Fruit fly (Drosophila melanogaster) whole organism, embryonic: ENCODE results near the gene qm.
A peak's percentile ranks its signal among the peaks of the same experiment; 100 is the strongest.

Source experiments
- Atf-2 ChIP-seq: fragments of 200-800 bp; sonication (Bioruptor generic); optimal IDR thresholded peaks from 2 replicates; lab custom pipeline; 2016; ENCODE audit warnings: missing biosample characterization, missing genetic modification characterization
- CG10209 ChIP-seq: fragments of 200-800 bp; sonication (Bioruptor generic); optimal IDR thresholded peaks from 3 replicates; lab custom pipeline; 2017; ENCODE audit warnings: missing biosample characterization, mild to moderate bottlenecking, missing genetic modification characterization, missing genetic modification reagents
- CG10462 ChIP-seq: fragments of 200-800 bp; sonication (Bioruptor generic); optimal IDR thresholded peaks from 2 replicates; lab custom pipeline; 2016; ENCODE audit warnings: missing biosample characterization, missing genetic modification characterization
- CG11695 ChIP-seq: fragments of 200-800 bp; sonication (Bioruptor generic); IDR thresholded peaks from 3 replicates; pipeline ENCODE4 v1.3.6; 2022; ENCODE audit warnings: missing biosample characterization, missing genetic modification characterization
- CG12155 ChIP-seq: fragments of 200-800 bp; sonication (Bioruptor generic); optimal IDR thresholded peaks from 3 replicates; lab custom pipeline; 2016; ENCODE audit warnings: missing biosample characterization, missing genetic modification characterization
- CG1529 ChIP-seq: fragments of 200-800 bp; sonication (Bioruptor generic); optimal IDR thresholded peaks from 3 replicates; lab custom pipeline; 2018; ENCODE audit warnings: missing biosample characterization, missing genetic modification characterization
- CG15514 ChIP-seq: fragments of 200-800 bp; sonication (Bioruptor generic); optimal IDR thresholded peaks from 3 replicates; lab custom pipeline; 2017; ENCODE audit warnings: missing biosample characterization, missing genetic modification characterization, mild to moderate bottlenecking, moderate library complexity, missing genetic modification reagents
- CG1647 ChIP-seq: fragments of 200-800 bp; sonication (Bioruptor generic); optimal IDR thresholded peaks from 3 replicates; lab custom pipeline; 2016; ENCODE audit warnings: missing biosample characterization, missing genetic modification characterization
- CG17359 ChIP-seq: fragments of 200-800 bp; sonication (Bioruptor generic); optimal IDR thresholded peaks from 3 replicates; lab custom pipeline; 2018; ENCODE audit warnings: missing biosample characterization, mild to moderate bottlenecking, missing genetic modification characterization, moderate library complexity
- CG2202 ChIP-seq: fragments of 200-800 bp; sonication (Bioruptor generic); optimal IDR thresholded peaks from 2 replicates; lab custom pipeline; 2018; ENCODE audit warnings: missing biosample characterization, mild to moderate bottlenecking, missing genetic modification characterization
- CG2712 ChIP-seq: fragments of 200-800 bp; optimal IDR thresholded peaks from 3 replicates; lab custom pipeline; 2019; ENCODE audit warnings: missing biosample characterization, mild to moderate bottlenecking, missing genetic modification characterization, moderate library complexity
- CG2875 ChIP-seq: fragments of 200-800 bp; sonication (Bioruptor generic); optimal IDR thresholded peaks from 2 replicates; lab custom pipeline; 2017; ENCODE audit warnings: missing biosample characterization, mild to moderate bottlenecking, missing genetic modification characterization, missing genetic modification reagents
- CG31388 ChIP-seq: fragments of 200-800 bp; sonication (Bioruptor generic); optimal IDR thresholded peaks from 2 replicates; lab custom pipeline; 2016; ENCODE audit warnings: missing biosample characterization, missing genetic modification characterization
- CG34376 ChIP-seq: fragments of 200-800 bp; sonication (Bioruptor generic); optimal IDR thresholded peaks from 2 replicates; lab custom pipeline; 2018; ENCODE audit warnings: missing biosample characterization, mild to moderate bottlenecking, missing genetic modification characterization
- CG3995 ChIP-seq: fragments of 200-800 bp; sonication (Bioruptor generic); optimal IDR thresholded peaks from 3 replicates; lab custom pipeline; 2016; ENCODE audit warnings: missing biosample characterization, missing genetic modification characterization
- CG4730 ChIP-seq: fragments of 200-800 bp; sonication (Bioruptor generic); IDR thresholded peaks from 2 replicates; pipeline ENCODE4 v1.3.6; 2022; ENCODE audit warnings: missing biosample characterization, missing genetic modification characterization
- CG7786 ChIP-seq: fragments of 200-800 bp; sonication (Bioruptor generic); optimal IDR thresholded peaks from 2 replicates; lab custom pipeline; 2016; ENCODE audit warnings: missing biosample characterization, missing genetic modification characterization
- CG8359 ChIP-seq: fragments of 200-800 bp; sonication (Bioruptor generic); optimal IDR thresholded peaks from 2 replicates; lab custom pipeline; 2017; ENCODE audit warnings: missing biosample characterization, mild to moderate bottlenecking, missing genetic modification characterization, borderline replicate concordance
- Deaf1 ChIP-seq: fragments of 200-800 bp; optimal IDR thresholded peaks from 3 replicates; lab custom pipeline; 2019; ENCODE audit warnings: missing biosample characterization, mild to moderate bottlenecking, missing genetic modification characterization, moderate library complexity
- Dfd ChIP-seq, 2 experiments: fragments of >200 bp; optimal IDR thresholded peaks; 2 replicates each; lab custom pipeline; 2017; ENCODE audit warnings: missing biosample characterization in 2 of 2, missing genetic modification characterization in 2 of 2
- Dp ChIP-seq: fragments of 200-800 bp; sonication (Bioruptor generic); optimal IDR thresholded peaks from 2 replicates; lab custom pipeline; 2018; ENCODE audit warnings: missing biosample characterization, mild to moderate bottlenecking, missing genetic modification characterization, moderate library complexity
- Dref ChIP-seq: fragments of 200-800 bp; sonication (Bioruptor generic); IDR thresholded peaks from 2 replicates; pipeline ENCODE4 v1.3.6; 2022; ENCODE audit warnings: missing biosample characterization, missing genetic modification characterization
- Fer3 ChIP-seq: fragments of 200-800 bp; sonication (Bioruptor generic); optimal IDR thresholded peaks from 2 replicates; lab custom pipeline; 2018; ENCODE audit warnings: missing biosample characterization, mild to moderate bottlenecking, missing genetic modification characterization, moderate library complexity
- Gug ChIP-seq: fragments of 200-800 bp; sonication (Bioruptor generic); IDR thresholded peaks from 4 replicates; pipeline ENCODE4 v1.3.6; 2022; ENCODE audit warnings: missing biosample characterization, missing genetic modification characterization
- HLHmδ ChIP-seq: fragments of 200-800 bp; sonication (Bioruptor generic); optimal IDR thresholded peaks from 2 replicates; lab custom pipeline; 2018; ENCODE audit warnings: missing biosample characterization, mild to moderate bottlenecking, missing genetic modification characterization, moderate library complexity
- Hey ChIP-seq: fragments of 200-800 bp; sonication (Bioruptor generic); optimal IDR thresholded peaks from 3 replicates; lab custom pipeline; 2018; ENCODE audit warnings: missing biosample characterization, mild to moderate bottlenecking, missing genetic modification characterization
- Hmr ChIP-seq: fragments of 200-800 bp; sonication (Bioruptor generic); optimal IDR thresholded peaks from 3 replicates; lab custom pipeline; 2017; ENCODE audit warnings: mild to moderate bottlenecking, missing biosample characterization, missing genetic modification reagents, missing genetic modification characterization
- NK7.1 ChIP-seq: fragments of 200-800 bp; sonication (Bioruptor generic); optimal IDR thresholded peaks from 3 replicates; lab custom pipeline; 2016; ENCODE audit warnings: missing biosample characterization, missing genetic modification characterization
- Nf-YA ChIP-seq: fragments of 200-800 bp; sonication (Bioruptor generic); IDR thresholded peaks from 2 replicates; pipeline ENCODE4 v1.3.6; 2022; ENCODE audit warnings: missing biosample characterization, missing genetic modification characterization
- Oli ChIP-seq: fragments of 200-800 bp; sonication (Bioruptor generic); optimal IDR thresholded peaks from 2 replicates; lab custom pipeline; 2018; ENCODE audit warnings: missing biosample characterization, mild to moderate bottlenecking, missing genetic modification characterization, moderate library complexity
- Ravus ChIP-seq: fragments of 200-800 bp; sonication (Bioruptor generic); IDR thresholded peaks from 2 replicates; pipeline ENCODE4 v1.3.6; 2022; ENCODE audit warnings: missing biosample characterization, missing genetic modification characterization
- Six4 ChIP-seq: fragments of 200-800 bp; sonication (Bioruptor generic); optimal IDR thresholded peaks from 2 replicates; lab custom pipeline; 2016; ENCODE audit warnings: missing biosample characterization, missing genetic modification characterization
- amos ChIP-seq: fragments of 200-800 bp; sonication (Bioruptor generic); IDR thresholded peaks from 2 replicates; pipeline ENCODE4 v1.3.6; 2022; ENCODE audit warnings: missing biosample characterization, missing genetic modification characterization; ENCODE audit not compliant: partially characterized antibody
- bcd ChIP-seq: fragments of 200-800 bp; sonication (Bioruptor generic); optimal IDR thresholded peaks from 2 replicates; lab custom pipeline; 2017; ENCODE audit warnings: missing biosample characterization, mild to moderate bottlenecking, missing genetic modification characterization
- btn ChIP-seq: fragments of 200-800 bp; sonication (Bioruptor generic); optimal IDR thresholded peaks from 2 replicates; lab custom pipeline; 2016; ENCODE audit warnings: missing biosample characterization, missing genetic modification characterization
- cato ChIP-seq: fragments of 200-800 bp; sonication (Bioruptor generic); optimal IDR thresholded peaks from 2 replicates; lab custom pipeline; 2016; ENCODE audit warnings: missing biosample characterization, missing genetic modification characterization, borderline replicate concordance
- dimm ChIP-seq: fragments of 200-800 bp; sonication (Bioruptor generic); IDR thresholded peaks from 2 replicates; pipeline ENCODE4 v1.3.6; 2022; ENCODE audit warnings: missing biosample characterization, missing genetic modification characterization
- dmrt99B ChIP-seq: fragments of 200-800 bp; sonication (Bioruptor generic); optimal IDR thresholded peaks from 2 replicates; lab custom pipeline; 2018; ENCODE audit warnings: missing biosample characterization, mild to moderate bottlenecking, missing genetic modification characterization, moderate library complexity
- eyg ChIP-seq: fragments of 200-800 bp; sonication (Bioruptor generic); optimal IDR thresholded peaks from 3 replicates; lab custom pipeline; 2016; ENCODE audit warnings: missing biosample characterization, missing genetic modification characterization
- fd64A ChIP-seq: fragments of 200-800 bp; sonication (Bioruptor generic); optimal IDR thresholded peaks from 3 replicates; lab custom pipeline; 2018; ENCODE audit warnings: missing biosample characterization, mild to moderate bottlenecking, missing genetic modification characterization
- gsb ChIP-seq: fragments of 200-800 bp; sonication (Bioruptor generic); IDR thresholded peaks from 2 replicates; pipeline ENCODE4 v1.3.6; 2022; ENCODE audit warnings: missing biosample characterization, missing genetic modification characterization
- gsb-n ChIP-seq: fragments of 200-800 bp; sonication (Bioruptor generic); optimal IDR thresholded peaks from 3 replicates; lab custom pipeline; 2018; ENCODE audit warnings: missing biosample characterization, mild to moderate bottlenecking, missing genetic modification characterization
- h ChIP-seq: fragments of >200 bp; optimal IDR thresholded peaks from 2 replicates; lab custom pipeline; 2017
- mirr ChIP-seq: fragments of 200-800 bp; sonication (Bioruptor generic); optimal IDR thresholded peaks from 3 replicates; lab custom pipeline; 2018; ENCODE audit warnings: missing biosample characterization, mild to moderate bottlenecking, missing genetic modification characterization
- nmo ChIP-seq: fragments of 200-800 bp; sonication (Bioruptor generic); optimal IDR thresholded peaks from 2 replicates; lab custom pipeline; 2018; ENCODE audit warnings: missing biosample characterization, mild to moderate bottlenecking, missing genetic modification characterization, moderate library complexity
- nom ChIP-seq: fragments of 200-800 bp; sonication (Bioruptor generic); optimal IDR thresholded peaks from 2 replicates; lab custom pipeline; 2017; ENCODE audit warnings: missing biosample characterization, missing genetic modification characterization, mild to moderate bottlenecking, moderate library complexity, missing genetic modification reagents
- oc ChIP-seq: fragments of 200-800 bp; sonication (Bioruptor generic); optimal IDR thresholded peaks from 2 replicates; lab custom pipeline; 2018; ENCODE audit warnings: missing biosample characterization, mild to moderate bottlenecking, missing genetic modification characterization, moderate library complexity
- pros ChIP-seq: fragments of 200-800 bp; sonication (Bioruptor generic); optimal IDR thresholded peaks from 3 replicates; lab custom pipeline; 2019; ENCODE audit warnings: missing biosample characterization, mild to moderate bottlenecking, missing genetic modification characterization, moderate library complexity
- stc ChIP-seq: fragments of 200-800 bp; sonication (Bioruptor generic); IDR thresholded peaks from 2 replicates; pipeline ENCODE4 v1.3.6; 2022; ENCODE audit warnings: missing biosample characterization, missing genetic modification characterization
- trh ChIP-seq: fragments of 200-800 bp; sonication (Bioruptor generic); optimal IDR thresholded peaks from 2 replicates; lab custom pipeline; 2016; ENCODE audit warnings: missing biosample characterization, missing genetic modification characterization
- zfh2 ChIP-seq: fragments of 200-800 bp; sonication (Bioruptor generic); optimal IDR thresholded peaks from 2 replicates; lab custom pipeline; 2016; ENCODE audit warnings: missing biosample characterization, missing genetic modification characterization

Gene qm

dm6 chr3L:7359827-7360323 is 11.8 kb downstream of the qm start, which contains the start of gene pst (continued):
- TF ChIP-seq mirr (GFP tag; lab: Kevin White, UChicago), result peak; percentile 44
- TF ChIP-seq CG1529, result no peak
- TF ChIP-seq nmo, result no peak
- peak; percentile 60 for TF ChIP-seq Hmr
- TF ChIP-seq CG1647 (GFP tag; lab: Kevin White, UChicago), result no peak
- no peak for TF ChIP-seq Hey
- TF ChIP-seq CG10209 (GFP tag; lab: Kevin White, UChicago), result no peak
- TF ChIP-seq Gug (GFP tag; lab: Robert Waterston, UW), result no peak
- no peak for TF ChIP-seq CG4730 (GFP tag; lab: Robert Waterston, UW)
- no peak for TF ChIP-seq CG17359 (tag; lab: Kevin White, UChicago)
- TF ChIP-seq CG8359 (GFP tag; lab: Kevin White, UChicago), result no peak
- no peak for TF ChIP-seq CG15514 (GFP tag; lab: Kevin White, UChicago)
- TF ChIP-seq oc, result peak; percentile 45
- 0 out of 3 replicates have a peak, but pooled peaks have one; percentile 29 for TF ChIP-seq CG11695
- TF ChIP-seq fd64A (GFP tag; lab: Kevin White, UChicago), result no peak
- no peak for TF ChIP-seq Deaf1 (tag; lab: Kevin White, UChicago)
- TF ChIP-seq eyg (GFP tag; lab: Kevin White, UChicago), result no peak
- TF ChIP-seq Six4 (GFP tag; lab: Kevin White, UChicago), result no peak
- TF ChIP-seq Ravus, result no peak
- TF ChIP-seq dimm, result no peak
- TF ChIP-seq CG31388 (GFP tag; lab: Kevin White, UChicago), result no peak
- TF ChIP-seq CG3995 (GFP tag; lab: Kevin White, UChicago), result no peak
- no peak for TF ChIP-seq cato (GFP tag; lab: Kevin White, UChicago)
- TF ChIP-seq amos, result peak; percentile 40; the same call in 1 of the 2 replicates
- peak; percentile 14 for TF ChIP-seq Atf-2
- TF ChIP-seq bcd (GFP tag; lab: Kevin White, UChicago), result no peak
- TF ChIP-seq CG2202 (tag; lab: Kevin White, UChicago), result no peak
- peak; percentile 44 for TF ChIP-seq Dp (GFP tag; lab: Kevin White, UChicago)
- TF ChIP-seq btn (GFP tag; lab: Kevin White, UChicago), result no peak
- TF ChIP-seq CG12155 (GFP tag; lab: Kevin White, UChicago), result peak; percentile 96
- no peak for TF ChIP-seq Dfd (GFP tag; optimal IDR thresholded peaks at IDR 0.05; lab: Kevin White, UChicago)
- TF ChIP-seq dmrt99B (tag; lab: Kevin White, UChicago), result no peak
- no peak for TF ChIP-seq CG10462
- TF ChIP-seq stc (GFP tag; lab: Robert Waterston, UW), result no peak
- no peak for TF ChIP-seq gsb-n (tag; lab: Kevin White, UChicago)
- no peak for TF ChIP-seq Dref (GFP tag; lab: Robert Waterston, UW)
- TF ChIP-seq nom (GFP tag; lab: Kevin White, UChicago), result peak; percentile 43
- TF ChIP-seq Fer3, result no peak
- TF ChIP-seq CG2875 (GFP tag; lab: Kevin White, UChicago), result no peak
- no peak for TF ChIP-seq CG2712
- TF ChIP-seq trh (GFP tag; lab: Kevin White, UChicago), result no peak
- no peak for TF ChIP-seq pros
- no peak for TF ChIP-seq Nf-YA (GFP tag; lab: Robert Waterston, UW)
- TF ChIP-seq NK7.1 (GFP tag; lab: Kevin White, UChicago), result no peak
- TF ChIP-seq gsb (GFP tag; lab: Robert Waterston, UW), result no peak
- peak; percentile 66 for TF ChIP-seq CG34376 (GFP tag; lab: Kevin White, UChicago)
- TF ChIP-seq zfh2 (GFP tag; lab: Kevin White, UChicago), result no peak
- TF ChIP-seq CG7786 (GFP tag; lab: Kevin White, UChicago), result peak; percentile 20
- no peak for TF ChIP-seq Oli
- TF ChIP-seq h, result no peak
- peak; percentile 33 for TF ChIP-seq HLHmδ
